Fruit fly (Drosophila melanogaster) whole organism, prepupa: ENCODE measurements around the gene CG7367.
A peak's percentile ranks its signal among the peaks of the same experiment; 100 is the strongest.

Experiments
- Blimp-1 ChIP-seq: fragments of 200-800 bp; sonication (Bioruptor generic); optimal IDR thresholded peaks from 3 replicates; lab custom pipeline; 2017; ENCODE audit warnings: missing biosample characterization, missing genetic modification characterization, mild to moderate bottlenecking, moderate library complexity, missing genetic modification reagents
- CG10631 ChIP-seq: fragments of 200-800 bp; sonication (Bioruptor generic); optimal IDR thresholded peaks from 2 replicates; lab custom pipeline; 2016; ENCODE audit warnings: missing biosample characterization, missing genetic modification characterization
- CG10669 ChIP-seq: fragments of 200-800 bp; sonication (Bioruptor generic); optimal IDR thresholded peaks from 3 replicates; lab custom pipeline; 2018; ENCODE audit warnings: missing biosample characterization, mild to moderate bottlenecking, missing genetic modification characterization, moderate library complexity
- CG11762 ChIP-seq: fragments of 200-800 bp; sonication (Bioruptor generic); optimal IDR thresholded peaks from 3 replicates; lab custom pipeline; 2016; ENCODE audit warnings: missing biosample characterization, missing genetic modification characterization; ENCODE audit not compliant: insufficient read depth
- CG11902 ChIP-seq: fragments of 200-800 bp; sonication (Bioruptor generic); optimal IDR thresholded peaks from 3 replicates; lab custom pipeline; 2016; ENCODE audit warnings: missing biosample characterization, missing genetic modification characterization
- CG1621 ChIP-seq: fragments of 200-800 bp; sonication (Bioruptor generic); optimal IDR thresholded peaks from 3 replicates; lab custom pipeline; 2018; ENCODE audit warnings: missing biosample characterization, mild to moderate bottlenecking, missing genetic modification characterization
- CG3032 ChIP-seq: fragments of 200-800 bp; optimal IDR thresholded peaks from 2 replicates; lab custom pipeline; 2019; ENCODE audit warnings: missing biosample characterization, mild to moderate bottlenecking, missing genetic modification characterization, moderate library complexity
- CG31627 ChIP-seq: fragments of 200-800 bp; sonication (Bioruptor generic); optimal IDR thresholded peaks from 3 replicates; lab custom pipeline; 2016; ENCODE audit warnings: missing biosample characterization, missing genetic modification characterization
- CG32006 ChIP-seq: fragments of 200-800 bp; sonication (Bioruptor generic); optimal IDR thresholded peaks from 3 replicates; lab custom pipeline; 2017; ENCODE audit warnings: missing biosample characterization, mild to moderate bottlenecking, missing genetic modification characterization
- CG34406 ChIP-seq: fragments of 200-800 bp; sonication (Bioruptor generic); optimal IDR thresholded peaks from 3 replicates; lab custom pipeline; 2016; ENCODE audit warnings: missing biosample characterization, missing genetic modification characterization
- CG3919 ChIP-seq: fragments of 200-800 bp; sonication (Bioruptor generic); optimal IDR thresholded peaks from 3 replicates; lab custom pipeline; 2016; ENCODE audit warnings: missing biosample characterization, missing genetic modification characterization
- CG6163 ChIP-seq: fragments of 200-800 bp; sonication (Bioruptor generic); IDR thresholded peaks from 3 replicates; pipeline ENCODE4 v1.3.6; 2022; ENCODE audit warnings: missing biosample characterization, missing genetic modification characterization
- CG6276 ChIP-seq: fragments of 200-800 bp; sonication (Bioruptor generic); optimal IDR thresholded peaks from 2 replicates; lab custom pipeline; 2017; ENCODE audit warnings: missing biosample characterization, mild to moderate bottlenecking, missing genetic modification characterization
- CG6792 ChIP-seq: fragments of 200-800 bp; sonication (Bioruptor generic); optimal IDR thresholded peaks from 3 replicates; lab custom pipeline; 2016; ENCODE audit warnings: missing biosample characterization, missing genetic modification characterization
- CG6808 ChIP-seq: fragments of 200-800 bp; sonication (Bioruptor generic); optimal IDR thresholded peaks from 3 replicates; lab custom pipeline; 2017; ENCODE audit warnings: missing biosample characterization, missing genetic modification characterization, mild to moderate bottlenecking, moderate library complexity, missing genetic modification reagents
- CG7368 ChIP-seq: fragments of 200-800 bp; sonication (Bioruptor generic); optimal IDR thresholded peaks from 3 replicates; lab custom pipeline; 2016; ENCODE audit warnings: missing biosample characterization, missing genetic modification characterization
- CG8119 ChIP-seq: fragments of 200-800 bp; sonication (Bioruptor generic); IDR thresholded peaks from 3 replicates; pipeline ENCODE4 v1.3.6; 2022; ENCODE audit warnings: missing biosample characterization, missing genetic modification characterization
- CG8319 ChIP-seq: fragments of 200-800 bp; sonication (Bioruptor generic); optimal IDR thresholded peaks from 3 replicates; lab custom pipeline; 2016; ENCODE audit warnings: missing biosample characterization, missing genetic modification characterization
- CG8632 ChIP-seq: fragments of 200-800 bp; sonication (Bioruptor generic); optimal IDR thresholded peaks from 3 replicates; lab custom pipeline; 2016; ENCODE audit warnings: missing biosample characterization, missing genetic modification characterization
- CG9139 ChIP-seq: fragments of 200-800 bp; sonication (Bioruptor generic); optimal IDR thresholded peaks from 3 replicates; lab custom pipeline; 2017; ENCODE audit warnings: missing biosample characterization, mild to moderate bottlenecking, missing genetic modification characterization
- Eip78C ChIP-seq: fragments of 200-800 bp; sonication (Bioruptor generic); peaks from one replicate; lab custom pipeline; 2016; ENCODE audit warnings: missing biosample characterization, missing genetic modification characterization
- Ets21C ChIP-seq: fragments of 200-800 bp; sonication (Bioruptor generic); optimal IDR thresholded peaks from 3 replicates; lab custom pipeline; 2016; ENCODE audit warnings: missing biosample characterization, missing genetic modification characterization
- Ets96B ChIP-seq: fragments of 200-800 bp; optimal IDR thresholded peaks from 2 replicates; lab custom pipeline; 2019; ENCODE audit warnings: missing biosample characterization, mild to moderate bottlenecking, missing genetic modification characterization, moderate library complexity
- Gug ChIP-seq: fragments of 200-800 bp; sonication (Bioruptor generic); IDR thresholded peaks from 2 replicates; pipeline ENCODE4 v1.3.6; 2022; ENCODE audit warnings: missing biosample characterization, missing genetic modification characterization
- Hr38 ChIP-seq: sonication (Bioruptor generic); optimal IDR thresholded peaks from 2 replicates; lab custom pipeline; 2016; ENCODE audit warnings: missing biosample characterization, missing genetic modification characterization
- Hr4 ChIP-seq: fragments of 200-800 bp; sonication (Bioruptor generic); optimal IDR thresholded peaks from 3 replicates; lab custom pipeline; 2016; ENCODE audit warnings: missing biosample characterization, missing genetic modification characterization
- Lpt ChIP-seq: fragments of 200-800 bp; sonication (Bioruptor generic); optimal IDR thresholded peaks from 3 replicates; lab custom pipeline; 2016; ENCODE audit warnings: missing biosample characterization, missing genetic modification characterization
- Met ChIP-seq: fragments of 200-800 bp; sonication (Bioruptor generic); optimal IDR thresholded peaks from 3 replicates; lab custom pipeline; 2016; ENCODE audit warnings: missing biosample characterization, missing genetic modification characterization
- OdsH ChIP-seq: fragments of 200-800 bp; sonication (Bioruptor generic); optimal IDR thresholded peaks from 3 replicates; lab custom pipeline; 2016; ENCODE audit warnings: missing biosample characterization, missing genetic modification characterization
- Sox102F ChIP-seq: fragments of 200-800 bp; sonication (Bioruptor generic); optimal IDR thresholded peaks from 2 replicates; lab custom pipeline; 2016; ENCODE audit warnings: missing biosample characterization, mild to moderate bottlenecking, missing genetic modification characterization
- Sox14 ChIP-seq: fragments of 200-800 bp; sonication (Bioruptor generic); optimal IDR thresholded peaks from 3 replicates; lab custom pipeline; 2016; ENCODE audit warnings: missing biosample characterization, missing genetic modification characterization
- achi ChIP-seq: fragments of 200-800 bp; sonication (Bioruptor generic); optimal IDR thresholded peaks from 3 replicates; lab custom pipeline; 2016; ENCODE audit warnings: missing biosample characterization, missing genetic modification characterization
- acj6 ChIP-seq: fragments of 200-800 bp; sonication (Bioruptor generic); optimal IDR thresholded peaks from 3 replicates; lab custom pipeline; 2016; ENCODE audit warnings: missing biosample characterization, missing genetic modification characterization
- dsx ChIP-seq: fragments of 200-800 bp; optimal IDR thresholded peaks from 3 replicates; lab custom pipeline; 2019; ENCODE audit warnings: missing biosample characterization, mild to moderate bottlenecking, missing genetic modification characterization, moderate library complexity; ENCODE audit not compliant: poor library complexity, severe bottlenecking
- eg ChIP-seq: fragments of 200-800 bp; sonication (Bioruptor generic); IDR thresholded peaks from 3 replicates; pipeline ENCODE4 v1.3.6; 2022; ENCODE audit warnings: missing biosample characterization, missing genetic modification characterization
- esn ChIP-seq: fragments of 200-800 bp; sonication (Bioruptor generic); optimal IDR thresholded peaks from 2 replicates; lab custom pipeline; 2016; ENCODE audit warnings: missing biosample characterization, mild to moderate bottlenecking, missing genetic modification characterization, moderate library complexity
- fd59A ChIP-seq: fragments of 200-800 bp; sonication (Bioruptor generic); optimal IDR thresholded peaks from 2 replicates; lab custom pipeline; 2017; ENCODE audit warnings: missing biosample characterization, mild to moderate bottlenecking, missing genetic modification characterization, missing genetic modification reagents
- fd85E ChIP-seq: fragments of 200-800 bp; sonication (Bioruptor generic); optimal IDR thresholded peaks from 3 replicates; lab custom pipeline; 2016; ENCODE audit warnings: missing biosample characterization, missing genetic modification characterization
- fkh ChIP-seq: fragments of 200-800 bp; sonication (Bioruptor generic); optimal IDR thresholded peaks from 3 replicates; lab custom pipeline; 2017; ENCODE audit warnings: missing biosample characterization, mild to moderate bottlenecking, missing genetic modification characterization, moderate library complexity
- net ChIP-seq: fragments of 200-800 bp; sonication (Bioruptor generic); optimal IDR thresholded peaks from 3 replicates; lab custom pipeline; 2016; ENCODE audit warnings: missing biosample characterization, missing genetic modification characterization
- pdm3 ChIP-seq: fragments of 200-800 bp; sonication (Bioruptor generic); optimal IDR thresholded peaks from 3 replicates; lab custom pipeline; 2016; ENCODE audit warnings: missing biosample characterization, missing genetic modification characterization
- spab ChIP-seq: fragments of 200-800 bp; sonication (Bioruptor generic); optimal IDR thresholded peaks from 2 replicates; lab custom pipeline; 2017; ENCODE audit warnings: missing biosample characterization, mild to moderate bottlenecking, missing genetic modification characterization, missing genetic modification reagents
- svp ChIP-seq: fragments of 200-800 bp; sonication (Bioruptor generic); peaks from one replicate; lab custom pipeline; 2016; ENCODE audit warnings: missing biosample characterization, missing genetic modification characterization
- topi ChIP-seq: fragments of 200-800 bp; sonication (Bioruptor generic); optimal IDR thresholded peaks from 3 replicates; lab custom pipeline; 2016; ENCODE audit warnings: missing biosample characterization, missing genetic modification characterization

Gene CG7367

DNA sequence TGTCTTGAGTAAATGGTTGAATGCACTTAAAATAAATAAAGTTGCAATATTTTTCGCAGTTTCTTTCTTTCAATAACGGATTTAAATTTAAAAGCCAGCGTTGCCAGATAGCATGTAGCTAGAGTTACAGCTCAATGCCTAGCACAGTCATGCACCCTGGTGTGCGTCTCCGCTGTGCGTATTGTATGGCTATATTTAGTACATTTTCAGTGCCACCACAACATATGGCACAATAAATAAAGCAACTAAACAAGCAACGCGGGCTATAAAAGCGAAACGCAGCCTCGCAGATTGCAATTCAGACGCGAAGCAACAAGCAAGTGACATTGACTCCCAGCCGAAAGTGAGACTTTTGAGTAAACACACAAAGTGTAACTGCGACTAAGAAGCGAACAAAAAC lies 40.9 kb downstream of the CG7367 start, which contains the start of gene Sirup (continued):
- TF ChIP-seq Hr4 = no peak
- peak; percentile 2 for TF ChIP-seq OdsH (GFP tag; lab: Kevin White, UChicago)
- TF ChIP-seq CG3919 (GFP tag; lab: Kevin White, UChicago) = peak; percentile 47
- no peak for TF ChIP-seq CG6163 (GFP tag; lab: Robert Waterston, UW)
- TF ChIP-seq topi (GFP tag; lab: Kevin White, UChicago) = no peak
- TF ChIP-seq CG11902 (GFP tag; lab: Kevin White, UChicago) = no peak
- TF ChIP-seq, all 60 proteins: peak for 25

DNA sequence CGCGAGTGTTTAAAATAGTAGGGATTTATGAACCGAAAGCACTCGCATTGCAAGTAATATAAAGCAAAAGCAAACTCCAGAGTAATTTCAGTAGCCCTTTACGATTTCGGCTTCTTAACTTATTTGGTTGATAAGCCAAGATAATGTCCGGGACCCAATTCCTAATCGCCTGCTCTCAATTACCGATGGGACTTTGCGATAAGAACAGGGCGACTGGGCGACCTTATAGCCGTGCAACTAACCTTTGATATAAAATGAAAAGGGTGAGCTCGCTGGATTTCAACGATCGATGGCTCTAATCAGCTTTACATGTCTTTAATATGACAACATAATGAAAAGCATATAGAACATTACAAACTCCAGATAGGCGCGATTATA lies 41.5 kb downstream of the CG7367 start, which contains the start of gene CG7227:
Gene CG7227 (minus strand): TSS at position 72 of the 378 bp plus-strand sequence.
- TF ChIP-seq spab (no peak), fd85E (GFP tag; lab: Kevin White, UChicago) (no peak), Hr4 (no peak), svp (GFP tag; lab: Kevin White, UChicago) (no peak), CG8319 (no peak), Ets96B (tag; lab: Kevin White, UChicago) (no peak), OdsH (GFP tag; lab: Kevin White, UChicago) (no peak), CG1621 (tag; lab: Kevin White, UChicago) (no peak), topi (GFP tag; lab: Kevin White, UChicago) (no peak), esn (GFP tag; lab: Kevin White, UChicago) (no peak)
- TF ChIP-seq, all 60 proteins: peak for 0

DNA sequence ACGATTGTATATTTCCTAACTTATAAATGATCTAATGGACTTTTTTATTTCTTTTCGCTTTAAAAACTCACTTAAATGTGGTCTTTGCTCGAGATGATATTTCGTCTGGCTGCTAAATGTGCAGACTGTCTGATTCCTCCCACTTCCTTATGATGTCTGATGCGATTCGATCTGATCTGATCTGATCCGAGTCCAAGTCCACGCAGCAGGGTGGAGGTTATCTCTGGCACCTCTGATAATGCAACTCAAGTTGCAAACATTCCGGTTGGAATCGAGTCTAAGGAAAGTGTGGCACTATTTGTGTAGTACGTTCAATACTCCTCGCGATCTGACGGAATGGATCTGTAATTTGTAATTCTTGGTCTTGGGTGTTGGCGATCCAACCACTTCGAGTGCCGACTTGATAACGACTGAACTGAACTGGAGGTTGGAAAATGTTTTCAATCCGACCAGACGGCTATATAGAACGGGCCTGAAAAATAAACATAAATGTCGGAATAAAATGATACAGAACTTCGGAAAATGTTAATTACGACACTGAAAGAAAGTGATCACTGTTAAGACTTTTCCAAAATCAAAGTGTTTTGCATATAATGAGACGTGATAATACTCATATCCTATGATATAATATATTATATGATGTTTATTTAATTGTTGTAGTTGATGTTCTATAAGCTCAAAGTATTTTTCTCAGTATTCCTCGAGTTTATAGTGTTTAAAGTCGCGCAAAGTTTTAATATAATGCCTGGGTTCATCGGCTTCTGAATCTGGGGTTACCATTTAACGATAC lies 42.1 kb downstream of the CG7367 start:
- TF ChIP-seq Hr4 (peak; percentile 25), Sox102F (GFP tag; lab: Kevin White, UChicago) (no peak), Ets21C (no peak), esn (GFP tag; lab: Kevin White, UChicago) (no peak), CG6792 (GFP tag; lab: Kevin White, UChicago) (peak; percentile 32), OdsH (GFP tag; lab: Kevin White, UChicago) (peak; percentile 35), pdm3 (GFP tag; lab: Kevin White, UChicago) (no peak), CG1621 (tag; lab: Kevin White, UChicago) (peak; percentile 9), CG10669 (GFP tag; lab: Kevin White, UChicago) (peak; percentile 56), CG11762 (GFP tag; lab: Kevin White, UChicago) (peak; percentile 23), CG6276 (peak; percentile 30), Lpt (no peak), Met (GFP tag; lab: Kevin White, UChicago) (no peak), CG3032 (tag; lab: Kevin White, UChicago) (peak; percentile 49), CG31627 (GFP tag; lab: Kevin White, UChicago) (no peak), CG6163 (GFP tag; lab: Robert Waterston, UW) (peak; percentile 39; the same call in 1 of the 3 replicates), CG32006 (GFP tag; lab: Kevin White, UChicago) (peak; percentile 49), dsx (GFP tag; lab: Kevin White, UChicago) (peak; percentile 62), CG9139 (GFP tag; lab: Kevin White, UChicago) (peak; percentile 23), net (GFP tag; lab: Kevin White, UChicago) (no peak), achi (GFP tag; lab: Kevin White, UChicago) (no peak), acj6 (peak; percentile 34), eg (GFP tag; lab: Robert Waterston, UW) (peak; percentile 67), CG10631 (GFP tag; lab: Kevin White, UChicago) (no peak), Gug (GFP tag; lab: Robert Waterston, UW) (0 out of 2 replicates have a peak, but pooled peaks have one; percentile 13), svp (GFP tag; lab: Kevin White, UChicago) (peak; percentile 97), fkh (GFP tag; lab: Kevin White, UChicago) (no peak), CG3919 (GFP tag; lab: Kevin White, UChicago) (peak; percentile 13), Blimp-1 (GFP tag; lab: Kevin White, UChicago) (no peak), Eip78C (GFP tag; lab: Kevin White, UChicago) (peak; percentile 78), CG8632 (GFP tag; lab: Kevin White, UChicago) (peak; percentile 12), CG8119 (GFP tag; lab: Robert Waterston, UW) (no peak), Sox14 (GFP tag; lab: Kevin White, UChicago) (no peak), fd59A (GFP tag; lab: Kevin White, UChicago) (no peak), fd85E (GFP tag; lab: Kevin White, UChicago) (no peak), CG34406 (GFP tag; lab: Kevin White, UChicago) (peak; percentile 11), CG6808 (GFP tag; lab: Kevin White, UChicago) (peak; percentile 26), Hr38 (GFP tag; lab: Kevin White, UChicago) (no peak), CG7368 (GFP tag; lab: Kevin White, UChicago) (peak; percentile 4), spab (peak; percentile 50)
